Worm (Caenorhabditis elegans) whole organism, L1 larva: ENCODE measurements around the gene F22H10.11.

Source experiments
- egl-27 ChIP-seq, 2 experiments: fragments of 150-350 bp in 1 of 2; sonication (generic microtip); optimal IDR thresholded peaks; 3 replicates each; lab custom pipeline; 2017 to 2018; ENCODE audit warnings: missing biosample characterization in 2 of 2, missing genetic modification characterization in 2 of 2, missing genetic modification reagents in 2 of 2
- hlh-4 ChIP-seq: sonication (generic microtip); optimal IDR thresholded peaks from 2 replicates; lab custom pipeline; 2016; ENCODE audit warnings: mild to moderate bottlenecking, missing genetic modification characterization, missing compliant biosample characterization
- lsy-2 ChIP-seq, 2 experiments: fragments of 150-350 bp; optimal IDR thresholded peaks; 2 replicates each; lab custom pipeline; 2014; ENCODE audit warnings: missing biosample characterization in 2 of 2, missing genetic modification characterization in 2 of 2
- nhr-77 ChIP-seq: fragments of 150-350 bp; optimal IDR thresholded peaks from 2 replicates; lab custom pipeline; 2014; ENCODE audit warnings: missing biosample characterization, missing genetic modification characterization
- pax-3 ChIP-seq: fragments of 200-800 bp; sonication (Bioruptor generic); optimal IDR thresholded peaks from 2 replicates; lab custom pipeline; 2018; ENCODE audit warnings: mild to moderate bottlenecking, missing genetic modification characterization, moderate library complexity, missing compliant biosample characterization
- tbx-2 ChIP-seq: sonication (generic microtip); optimal IDR thresholded peaks from 2 replicates; lab custom pipeline; 2016; ENCODE audit warnings: missing genetic modification characterization, missing compliant biosample characterization
- zip-4 ChIP-seq: fragments of 200-800 bp; sonication (Bioruptor generic); optimal IDR thresholded peaks from 2 replicates; lab custom pipeline; 2018; ENCODE audit warnings: mild to moderate bottlenecking, missing genetic modification characterization, moderate library complexity, missing compliant biosample characterization

- no peak for TF ChIP-seq egl-27 (tag; optimal IDR thresholded peaks at IDR 0.05; lab: Kevin White, UChicago)
- no peak for TF ChIP-seq zip-4 (GFP tag; lab: Kevin White, UChicago)
- no peak for TF ChIP-seq nhr-77 (tag; lab: Kevin White, UChicago)
- TF ChIP-seq tbx-2: no peak
- TF ChIP-seq lsy-2 (tag; optimal IDR thresholded peaks at IDR 0.05; lab: Kevin White, UChicago): no peak
- no peak for TF ChIP-seq hlh-4 (tag; lab: Kevin White, UChicago)
- no peak for TF ChIP-seq pax-3 (tag; lab: Kevin White, UChicago)
These were observed 40.6 kb downstream of the F22H10.11 start for ce11 chrX:16647222-16647621.
